Worm (Caenorhabditis elegans) whole organism, L1 larva: ENCODE results near the gene his-24.

Source experiments
- C34B4.2 ChIP-seq: sonication (generic microtip); optimal IDR thresholded peaks from 2 replicates; lab custom pipeline; 2017; ENCODE audit warnings: mild to moderate bottlenecking, missing genetic modification characterization, missing compliant biosample characterization
- F16B12.6 ChIP-seq: fragments of 150-350 bp; optimal IDR thresholded peaks from 2 replicates; lab custom pipeline; 2014; ENCODE audit warnings: missing biosample characterization, missing genetic modification characterization
- Y116A8C.19 ChIP-seq: sonication (generic microtip); optimal IDR thresholded peaks from 2 replicates; lab custom pipeline; 2016; ENCODE audit warnings: missing compliant biosample characterization, missing genetic modification characterization, borderline replicate concordance
- aha-1 ChIP-seq: fragments of 150-350 bp; optimal IDR thresholded peaks from 2 replicates; lab custom pipeline; 2014; ENCODE audit warnings: missing biosample characterization, missing genetic modification characterization
- alr-1 ChIP-seq: fragments of 200-800 bp; sonication (Bioruptor generic); optimal IDR thresholded peaks from 2 replicates; lab custom pipeline; 2018; ENCODE audit warnings: borderline replicate concordance, mild to moderate bottlenecking, missing genetic modification characterization, missing compliant biosample characterization
- aly-2 ChIP-seq: fragments of 150-350 bp; optimal IDR thresholded peaks from 2 replicates; lab custom pipeline; 2014; ENCODE audit warnings: missing biosample characterization, missing genetic modification characterization
- ama-1 ChIP-seq: fragments of 150-350 bp; optimal IDR thresholded peaks from 2 replicates; lab custom pipeline; 2014
- blmp-1 ChIP-seq: fragments of 150-350 bp; optimal IDR thresholded peaks from 2 replicates; lab custom pipeline; 2014; ENCODE audit warnings: missing biosample characterization, missing genetic modification characterization
- ceh-82 ChIP-seq, 3 experiments: fragments of 150-350 bp in 1 of 3; sonication (generic microtip) in 2 of 3; optimal IDR thresholded peaks; 2 replicates each; lab custom pipeline; 2014 to 2017; ENCODE audit warnings: missing biosample characterization in 3 of 3, missing genetic modification characterization in 3 of 3
- ceh-88 ChIP-seq: fragments of 200-800 bp; sonication (Bioruptor generic); IDR thresholded peaks from 2 replicates; pipeline ENCODE4 v1.3.6; 2022; ENCODE audit warnings: missing genetic modification characterization, missing compliant biosample characterization
- ces-1 ChIP-seq: fragments of 150-350 bp; optimal IDR thresholded peaks from 2 replicates; lab custom pipeline; 2014; ENCODE audit warnings: missing biosample characterization, missing genetic modification reagents, missing genetic modification characterization
- efl-1 ChIP-seq, 4 experiments: fragments of 150-350 bp; optimal IDR thresholded peaks in 3 of 4; peaks in 1 of 4; 1 replicate in 1 of 4; 2 replicates in 3 of 4; lab custom pipeline; 2014; ENCODE audit warnings: missing biosample characterization in 2 of 4, missing genetic modification characterization in 2 of 4, missing genetic modification reagents in 2 of 4
- elt-2 ChIP-seq: sonication (generic microtip); optimal IDR thresholded peaks from 2 replicates; lab custom pipeline; 2016; ENCODE audit warnings: missing genetic modification characterization, mild to moderate bottlenecking, inconsistent platforms, missing compliant biosample characterization, missing genetic modification reagents
- elt-3 ChIP-seq, 6 experiments: fragments of 150-350 bp in 1 of 6; sonication (generic microtip); optimal IDR thresholded peaks; 2 replicates each; lab custom pipeline; 2017 to 2018; ENCODE audit warnings: missing biosample characterization in 6 of 6, missing genetic modification characterization in 6 of 6, inconsistent platforms in 1 of 6
- ets-5 ChIP-seq: fragments of 200-800 bp; sonication (Bioruptor generic); IDR thresholded peaks from 2 replicates; pipeline ENCODE4 v1.3.6; 2022; ENCODE audit warnings: missing genetic modification characterization, missing compliant biosample characterization
- fkh-10 ChIP-seq: sonication (generic microtip); optimal IDR thresholded peaks from 2 replicates; lab custom pipeline; 2017; ENCODE audit warnings: missing biosample characterization, missing genetic modification reagents, missing genetic modification characterization
- fkh-4 ChIP-seq: sonication (generic microtip); optimal IDR thresholded peaks from 2 replicates; lab custom pipeline; 2016; ENCODE audit warnings: missing compliant biosample characterization, missing genetic modification characterization, borderline replicate concordance
- fkh-8 ChIP-seq: sonication (generic microtip); optimal IDR thresholded peaks from 2 replicates; lab custom pipeline; 2016; ENCODE audit warnings: mild to moderate bottlenecking, missing genetic modification characterization, missing compliant biosample characterization
- fos-1 ChIP-seq: fragments of 150-350 bp; optimal IDR thresholded peaks from 2 replicates; lab custom pipeline; 2014; ENCODE audit warnings: missing biosample characterization, missing genetic modification characterization
- hlh-17 ChIP-seq: fragments of 200-800 bp; sonication (Bioruptor generic); optimal IDR thresholded peaks from 2 replicates; lab custom pipeline; 2018; ENCODE audit warnings: missing genetic modification characterization, mild to moderate bottlenecking, missing compliant biosample characterization, moderate library complexity, borderline replicate concordance
- hlh-4 ChIP-seq: sonication (generic microtip); optimal IDR thresholded peaks from 2 replicates; lab custom pipeline; 2016; ENCODE audit warnings: mild to moderate bottlenecking, missing genetic modification characterization, missing compliant biosample characterization
- hpl-2 ChIP-seq: fragments of 150-350 bp; optimal IDR thresholded peaks from 2 replicates; lab custom pipeline; 2014; ENCODE audit warnings: missing biosample characterization, missing genetic modification reagents, missing genetic modification characterization
- irx-1 ChIP-seq: sonication (generic microtip); optimal IDR thresholded peaks from 2 replicates; lab custom pipeline; 2016; ENCODE audit warnings: missing genetic modification characterization, missing compliant biosample characterization
- isw-1 ChIP-seq: fragments of 200-800 bp; sonication (Bioruptor generic); IDR thresholded peaks from 2 replicates; pipeline ENCODE4 v1.3.6; 2022; ENCODE audit warnings: missing genetic modification characterization, missing compliant biosample characterization
- lin-15B ChIP-seq: fragments of 150-350 bp; sonication (generic microtip); optimal IDR thresholded peaks from 3 replicates; lab custom pipeline; 2014; ENCODE audit warnings: missing biosample characterization, missing genetic modification characterization
- lin-39 ChIP-seq: fragments of 150-350 bp; optimal IDR thresholded peaks from 2 replicates; lab custom pipeline; 2014; ENCODE audit warnings: missing biosample characterization, missing genetic modification reagents, missing genetic modification characterization
- lsy-2 ChIP-seq, 2 experiments: fragments of 150-350 bp; optimal IDR thresholded peaks; 2 replicates each; lab custom pipeline; 2014; ENCODE audit warnings: missing biosample characterization in 2 of 2, missing genetic modification characterization in 2 of 2
- mdl-1 ChIP-seq, 2 experiments: fragments of 150-350 bp; optimal IDR thresholded peaks; 2 replicates each; lab custom pipeline; 2014 to 2017; ENCODE audit warnings: missing biosample characterization in 2 of 2, missing genetic modification characterization in 2 of 2, inconsistent platforms in 1 of 2
- mep-1 ChIP-seq: fragments of 150-350 bp; optimal IDR thresholded peaks from 2 replicates; lab custom pipeline; 2014; ENCODE audit warnings: missing biosample characterization, missing genetic modification characterization
- nhr-11 ChIP-seq: fragments of 150-350 bp; optimal IDR thresholded peaks from 2 replicates; lab custom pipeline; 2014; ENCODE audit warnings: missing biosample characterization, missing genetic modification characterization
- nhr-19 ChIP-seq: fragments of 200-800 bp; sonication (Bioruptor generic); conservative IDR thresholded peaks from 2 replicates; pipeline ENCODE4 v1.3.6; 2022; ENCODE audit warnings: missing genetic modification characterization, missing compliant biosample characterization
- nhr-28 ChIP-seq: fragments of 150-350 bp; optimal IDR thresholded peaks from 2 replicates; lab custom pipeline; 2014; ENCODE audit warnings: missing biosample characterization, missing genetic modification characterization
- nhr-47 ChIP-seq: sonication (generic microtip); optimal IDR thresholded peaks from 2 replicates; lab custom pipeline; 2016; ENCODE audit warnings: mild to moderate bottlenecking, missing genetic modification characterization, moderate library complexity, missing compliant biosample characterization
- nhr-71 ChIP-seq: sonication (generic microtip); optimal IDR thresholded peaks from 2 replicates; lab custom pipeline; 2016; ENCODE audit warnings: mild to moderate bottlenecking, missing genetic modification characterization, moderate library complexity, missing compliant biosample characterization
- nhr-84 ChIP-seq: sonication (generic microtip); optimal IDR thresholded peaks from 2 replicates; lab custom pipeline; 2017; ENCODE audit warnings: missing biosample characterization, missing genetic modification characterization
- nhr-85 ChIP-seq: sonication (generic microtip); peaks from one replicate; lab custom pipeline; 2016; ENCODE audit warnings: missing genetic modification characterization, inconsistent platforms, missing compliant biosample characterization
- skn-1 ChIP-seq: fragments of 150-350 bp; optimal IDR thresholded peaks from 2 replicates; lab custom pipeline; 2014; ENCODE audit warnings: missing biosample characterization, missing genetic modification characterization
- snpc-4 ChIP-seq: fragments of 150-350 bp; optimal IDR thresholded peaks from 2 replicates; lab custom pipeline; 2014; ENCODE audit warnings: missing biosample characterization, missing genetic modification characterization
- snu-23 ChIP-seq: sonication (generic microtip); optimal IDR thresholded peaks from 2 replicates; lab custom pipeline; 2016; ENCODE audit warnings: missing genetic modification characterization, missing compliant biosample characterization
- sox-4 ChIP-seq: sonication (generic microtip); optimal IDR thresholded peaks from 2 replicates; lab custom pipeline; 2016; ENCODE audit warnings: missing genetic modification characterization, missing compliant biosample characterization
- sptf-1 ChIP-seq: fragments of 150-350 bp; optimal IDR thresholded peaks from 2 replicates; lab custom pipeline; 2014; ENCODE audit warnings: missing biosample characterization, missing genetic modification characterization
- swsn-7 ChIP-seq: sonication (generic microtip); optimal IDR thresholded peaks from 2 replicates; lab custom pipeline; 2016; ENCODE audit warnings: missing genetic modification characterization, missing compliant biosample characterization
- tlp-1 ChIP-seq: fragments of 150-350 bp; optimal IDR thresholded peaks from 2 replicates; lab custom pipeline; 2014; ENCODE audit warnings: missing biosample characterization, missing genetic modification characterization
- unc-30 ChIP-seq: sonication (generic microtip); optimal IDR thresholded peaks from 2 replicates; lab custom pipeline; 2017; ENCODE audit warnings: missing biosample characterization, missing genetic modification characterization
- vab-15 ChIP-seq: sonication (generic microtip); optimal IDR thresholded peaks from 2 replicates; lab custom pipeline; 2017; ENCODE audit warnings: missing genotype, mild to moderate bottlenecking, missing genetic modification characterization, missing compliant biosample characterization
- xbp-1 ChIP-seq: sonication (generic microtip); optimal IDR thresholded peaks from 2 replicates; lab custom pipeline; 2016; ENCODE audit warnings: missing genetic modification characterization, missing compliant biosample characterization
- zag-1 ChIP-seq: fragments of 150-350 bp; optimal IDR thresholded peaks from 2 replicates; lab custom pipeline; 2014; ENCODE audit warnings: missing biosample characterization, missing genetic modification characterization
- ztf-11 ChIP-seq, 2 experiments: sonication (generic microtip); optimal IDR thresholded peaks; 2 replicates each; lab custom pipeline; 2016 to 2017; ENCODE audit warnings: missing genetic modification characterization in 2 of 2, missing biosample characterization in 1 of 2, missing compliant biosample characterization in 1 of 2
- ztf-4 ChIP-seq: fragments of 150-350 bp; optimal IDR thresholded peaks from 2 replicates; lab custom pipeline; 2014; ENCODE audit warnings: missing biosample characterization, missing genetic modification characterization

The his-24 gene

DNA sequence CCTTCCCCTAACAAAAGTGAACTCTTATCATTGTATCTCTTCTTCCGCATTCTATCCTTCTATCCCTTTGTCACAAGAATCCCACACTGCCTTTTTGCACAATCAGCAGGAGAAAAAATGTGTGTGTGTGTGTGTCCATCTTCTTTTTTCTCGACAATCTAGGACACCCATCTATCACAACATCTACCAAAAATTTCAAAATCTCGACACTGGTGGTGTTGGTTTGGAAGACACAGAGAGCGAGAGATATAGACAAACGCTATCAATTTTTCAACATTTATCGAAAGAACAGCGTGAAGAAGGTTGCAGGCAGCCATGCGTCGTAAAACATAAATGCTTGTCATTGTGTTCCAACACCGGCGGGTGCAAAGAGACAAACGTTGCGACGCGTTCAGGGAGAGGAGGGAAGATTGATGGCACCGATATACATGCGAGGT is 18.9 kb downstream of the his-24 start (continued):
- no peak for TF ChIP-seq ama-1 (lab: Kevin White, UChicago)
- peak; percentile 77 for TF ChIP-seq lin-39 (tag; lab: Kevin White, UChicago)
- peak; percentile 48 for TF ChIP-seq irx-1
- peak; percentile 98 for TF ChIP-seq nhr-85 (tag; lab: Kevin White, UChicago)
- peak; percentile 85 for TF ChIP-seq mep-1 (tag; lab: Kevin White, UChicago)
- no peak for TF ChIP-seq hlh-4
- TF ChIP-seq nhr-47: peak; percentile 36
- no peak for TF ChIP-seq vab-15
- no peak for TF ChIP-seq fkh-8 (tag; lab: Kevin White, UChicago)
- no peak for TF ChIP-seq ztf-11 (tag; optimal IDR thresholded peaks at IDR 0.05; lab: Kevin White, UChicago)
- no peak for TF ChIP-seq Y116A8C.19 (tag; lab: Kevin White, UChicago)
- no peak for TF ChIP-seq hpl-2 (GFP tag; lab: Kevin White, UChicago)
- no peak for TF ChIP-seq nhr-28 (tag; lab: Kevin White, UChicago)
- TF ChIP-seq ztf-4 (tag; lab: Kevin White, UChicago): no peak
- peak in 2 of 3 experiments; percentile 10 to 21 for TF ChIP-seq ceh-82 (tag; optimal IDR thresholded peaks at IDR 0.05; lab: Kevin White, UChicago)
- no peak for TF ChIP-seq lin-15B
- TF ChIP-seq fkh-10 (GFP tag; lab: Kevin White, UChicago): no peak
- peak in 5 of 6 experiments; percentile 61 to 85 (median 73) for TF ChIP-seq elt-3 (tag; optimal IDR thresholded peaks at IDR 0.05; lab: Kevin White, UChicago)
- no peak for TF ChIP-seq skn-1
- TF ChIP-seq xbp-1: no peak
- TF ChIP-seq efl-1 (optimal IDR thresholded peaks at IDR 0.05; lab: Kevin White, UChicago): peak in 1 of 2 experiments; percentile 5
- TF ChIP-seq efl-1 (GFP tag; optimal IDR thresholded peaks at IDR 0.05 in 1 of 2; lab: Kevin White, UChicago): peak in 1 of 2 experiments; percentile 36
- TF ChIP-seq hlh-17 (GFP tag; lab: Kevin White, UChicago): no peak
- peak; percentile 85 for TF ChIP-seq nhr-71
- peak; percentile 85 for TF ChIP-seq blmp-1 (tag; lab: Kevin White, UChicago)
- no peak for TF ChIP-seq aly-2
- TF ChIP-seq nhr-11: no peak
- no peak for TF ChIP-seq isw-1 (GFP tag; lab: Robert Waterston, UW)
- TF ChIP-seq unc-30 (tag; lab: Kevin White, UChicago): no peak
- no peak for TF ChIP-seq elt-2 (tag; lab: Kevin White, UChicago)
- no peak for TF ChIP-seq mdl-1 (tag; optimal IDR thresholded peaks at IDR 0.05; lab: Kevin White, UChicago)
- no peak for TF ChIP-seq tlp-1 (tag; lab: Kevin White, UChicago)
- no peak for TF ChIP-seq fos-1 (tag; lab: Kevin White, UChicago)
- TF ChIP-seq F16B12.6 (tag; lab: Kevin White, UChicago): no peak
- TF ChIP-seq sptf-1 (tag; lab: Kevin White, UChicago): no peak
- no peak for TF ChIP-seq fkh-4 (tag; lab: Kevin White, UChicago)
- no peak for TF ChIP-seq aha-1 (tag; lab: Kevin White, UChicago)
- no peak for TF ChIP-seq ces-1
- peak; percentile 12 for TF ChIP-seq swsn-7 (tag; lab: Kevin White, UChicago)
- no peak for TF ChIP-seq ceh-88 (GFP tag; lab: Robert Waterston, UW)
- TF ChIP-seq sox-4 (tag; lab: Kevin White, UChicago): no peak
- TF ChIP-seq ets-5 (GFP tag; lab: Robert Waterston, UW): no peak
- TF ChIP-seq alr-1 (tag; lab: Kevin White, UChicago): no peak
- TF ChIP-seq nhr-84 (tag; lab: Kevin White, UChicago): no peak
- TF ChIP-seq nhr-19: peak; percentile 61

DNA sequence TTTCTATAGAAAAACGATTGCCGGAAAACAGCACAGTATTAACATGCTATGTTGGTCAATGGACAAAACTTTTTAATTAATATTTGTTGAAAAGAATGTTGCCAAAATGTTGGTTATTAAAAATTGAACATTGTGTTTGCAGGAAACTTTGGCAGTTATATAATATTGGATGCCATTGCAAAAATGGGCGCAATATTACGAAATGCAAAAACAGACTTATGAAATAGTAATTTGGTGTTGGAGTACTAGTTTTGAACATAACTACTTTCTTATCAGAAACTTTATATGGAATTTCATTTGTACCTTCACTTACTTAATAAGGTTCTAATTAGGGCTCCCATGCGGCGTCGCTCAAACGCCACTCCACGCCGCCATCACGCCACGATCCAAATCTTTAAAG is 20.5 kb downstream of the his-24 start:
- peak; percentile 47 for TF ChIP-seq skn-1
- TF ChIP-seq hlh-17 (GFP tag; lab: Kevin White, UChicago): no peak
- no peak for TF ChIP-seq tlp-1 (tag; lab: Kevin White, UChicago)
- TF ChIP-seq nhr-84 (tag; lab: Kevin White, UChicago): no peak
- no peak for TF ChIP-seq vab-15
- TF ChIP-seq zag-1 (tag; lab: Kevin White, UChicago): no peak
- no peak for TF ChIP-seq ztf-4 (tag; lab: Kevin White, UChicago)
- TF ChIP-seq snu-23: no peak
- no peak for TF ChIP-seq C34B4.2 (tag; lab: Kevin White, UChicago)
- TF ChIP-seq snpc-4: no peak
- TF ChIP-seq lsy-2 (tag; optimal IDR thresholded peaks at IDR 0.05; lab: Kevin White, UChicago): peak in 1 of 2 experiments; percentile 1
- TF ChIP-seq fos-1 (tag; lab: Kevin White, UChicago): no peak
- TF ChIP-seq ama-1 (lab: Kevin White, UChicago): no peak
- TF ChIP-seq elt-2 (tag; lab: Kevin White, UChicago): no peak
